ENCODE assay signal across 1 fruit fly cellular context in genomic region chr2L:15908496-15909276, dm6.
A peak's percentile ranks its signal among the peaks of the same experiment; 100 is the strongest.
TF ChIP-seq lines count a peak whose summit lies in the region.

No protein-coding gene starts in this region.

TF ChIP-seq in whole organism, embryonic, 481 proteins besides CTCF, POLR2A, EP300 and RAD21 (continued from another document and continues in another):
- TF ChIP-seq Usf (GFP tag; optimal IDR thresholded peaks at IDR 0.05; lab: Kevin White, UChicago) (no peak), CG32767 (GFP tag; IDR thresholded peaks at IDR 0.05; lab: Robert Waterston, UW) (no peak), mld (GFP tag; IDR thresholded peaks at IDR 0.05; lab: Robert Waterston, UW; ENCODE audit: partially characterized antibody) (no peak), Mrtf (GFP tag; IDR thresholded peaks at IDR 0.05; lab: Robert Waterston, UW) (no peak), schlank (tag; optimal IDR thresholded peaks at IDR 0.05; lab: Kevin White, UChicago) (no peak), jigr1 (GFP tag; IDR thresholded peaks at IDR 0.05; lab: Robert Waterston, UW) (no peak), CG10147 (GFP tag; optimal IDR thresholded peaks at IDR 0.05; lab: Kevin White, UChicago) (no peak), Doc2 (GFP tag; IDR thresholded peaks at IDR 0.05; lab: Robert Waterston, UW) (no peak), knrl (GFP tag; IDR thresholded peaks at IDR 0.05; lab: Robert Waterston, UW; ENCODE audit: partially characterized antibody) (peak; percentile 35; the same call in 1 of the 3 replicates), pnt (GFP tag; optimal IDR thresholded peaks at IDR 0.05; lab: Kevin White, UChicago) (no peak), tgo (GFP tag; IDR thresholded peaks at IDR 0.05; lab: Robert Waterston, UW) (peak; percentile 56), grau (tag; optimal IDR thresholded peaks at IDR 0.05; lab: Kevin White, UChicago) (peak; percentile 73), Neu2 (GFP tag; optimal IDR thresholded peaks at IDR 0.05; lab: Kevin White, UChicago; ENCODE audit: borderline replicate concordance) (no peak), ato (GFP tag; IDR thresholded peaks at IDR 0.05; lab: Robert Waterston, UW; ENCODE audit: partially characterized antibody) (peak; percentile 45; the same call in 1 of the 2 replicates), ci (GFP tag; IDR thresholded peaks at IDR 0.05; lab: Robert Waterston, UW) (peak; percentile 75), CG4854 (GFP tag; optimal IDR thresholded peaks at IDR 0.05; lab: Kevin White, UChicago) (no peak), Aef1 (GFP tag; IDR thresholded peaks at IDR 0.05; lab: Robert Waterston, UW) (peak; percentile 56), CG10654 (GFP tag; optimal IDR thresholded peaks at IDR 0.05; lab: Kevin White, UChicago) (no peak), CG11504 (tag; optimal IDR thresholded peaks at IDR 0.05; lab: Kevin White, UChicago) (peak; percentile 74), CG4404 (GFP tag; IDR thresholded peaks at IDR 0.05; lab: Robert Waterston, UW) (no peak), Hr78 (GFP tag; optimal IDR thresholded peaks at IDR 0.05; lab: Kevin White, UChicago) (peak in 1 of 2 experiments; percentile 95), CG17912 (GFP tag; optimal IDR thresholded peaks at IDR 0.05; lab: Kevin White, UChicago) (peak; percentile 19), CG6765 (GFP tag; optimal IDR thresholded peaks at IDR 0.05; lab: Kevin White, UChicago) (no peak), Hr3 (GFP tag; optimal IDR thresholded peaks at IDR 0.05; lab: Kevin White, UChicago) (peak; percentile 86), inv (GFP tag; IDR thresholded peaks at IDR 0.05; lab: Robert Waterston, UW; ENCODE audit: partially characterized antibody) (no peak), CG12219 (GFP tag; optimal IDR thresholded peaks at IDR 0.05; lab: Kevin White, UChicago) (no peak), mam (GFP tag; optimal IDR thresholded peaks at IDR 0.05; lab: Kevin White, UChicago) (no peak), dm (GFP tag; optimal IDR thresholded peaks at IDR 0.05; lab: Kevin White, UChicago) (peak; percentile 12), Dref (GFP tag; IDR thresholded peaks at IDR 0.05; lab: Robert Waterston, UW) (no peak), CG1832 (GFP tag; optimal IDR thresholded peaks at IDR 0.05; lab: Kevin White, UChicago) (peak; percentile 44), CG15011 (GFP tag; optimal IDR thresholded peaks at IDR 0.05; lab: Kevin White, UChicago) (no peak), HmgD (GFP tag; optimal IDR thresholded peaks at IDR 0.05; lab: Kevin White, UChicago) (peak; percentile 50), Hr51 (GFP tag; optimal IDR thresholded peaks at IDR 0.05; lab: Kevin White, UChicago) (peak in 1 of 2 experiments; percentile 86), repo (GFP tag; optimal IDR thresholded peaks at IDR 0.05; lab: Kevin White, UChicago) (no peak), CG4707 (GFP tag; optimal IDR thresholded peaks at IDR 0.05; lab: Kevin White, UChicago) (no peak), CG12659 (GFP tag; optimal IDR thresholded peaks at IDR 0.05; lab: Kevin White, UChicago) (peak; percentile 44), nmo (GFP tag; optimal IDR thresholded peaks at IDR 0.05; lab: Kevin White, UChicago) (peak; percentile 77), CG3407 (GFP tag; optimal IDR thresholded peaks at IDR 0.05; lab: Kevin White, UChicago) (peak; percentile 21), mirr (GFP tag; optimal IDR thresholded peaks at IDR 0.05; lab: Kevin White, UChicago) (peak; percentile 82), Eip74EF (GFP tag; optimal IDR thresholded peaks at IDR 0.05; lab: Kevin White, UChicago) (peak in 1 of 2 experiments; percentile 99), CG2129 (GFP tag; IDR thresholded peaks at IDR 0.05; lab: Robert Waterston, UW; ENCODE audit: partially characterized antibody) (no peak), CG3065 (GFP tag; optimal IDR thresholded peaks at IDR 0.05; lab: Kevin White, UChicago) (no peak), chif (GFP tag; optimal IDR thresholded peaks at IDR 0.05; lab: Kevin White, UChicago) (no peak), unpg (GFP tag; optimal IDR thresholded peaks at IDR 0.05; lab: Kevin White, UChicago) (peak; percentile 72), CG14667 (GFP tag; IDR thresholded peaks at IDR 0.05; lab: Robert Waterston, UW) (no peak), Ssrp (tag; optimal IDR thresholded peaks at IDR 0.05; lab: Kevin White, UChicago) (peak; percentile 73), NFAT (GFP tag; IDR thresholded peaks at IDR 0.05; lab: Robert Waterston, UW) (no peak), Lhr (GFP tag; optimal IDR thresholded peaks at IDR 0.05; lab: Kevin White, UChicago) (peak; percentile 58), CG8765 (GFP tag; IDR thresholded peaks at IDR 0.05; lab: Robert Waterston, UW) (no peak), CG30403 (GFP tag; optimal IDR thresholded peaks at IDR 0.05; lab: Kevin White, UChicago) (peak; percentile 12), CG31388 (GFP tag; optimal IDR thresholded peaks at IDR 0.05; lab: Kevin White, UChicago) (no peak), trem (tag; optimal IDR thresholded peaks at IDR 0.05; lab: Kevin White, UChicago) (peak; percentile 25), tap (tag; optimal IDR thresholded peaks at IDR 0.05; lab: Kevin White, UChicago) (no peak), CG12942 (GFP tag; optimal IDR thresholded peaks at IDR 0.05; lab: Kevin White, UChicago) (no peak), crp (GFP tag; optimal IDR thresholded peaks at IDR 0.05; lab: Kevin White, UChicago) (peak in 1 of 2 experiments; percentile 45), CG12391 (tag; optimal IDR thresholded peaks at IDR 0.05; lab: Kevin White, UChicago) (peak; percentile 67), CG10274 (GFP tag; optimal IDR thresholded peaks at IDR 0.05; lab: Kevin White, UChicago) (no peak), sc (optimal IDR thresholded peaks at IDR 0.05; lab: Kevin White, UChicago) (no peak), sc (GFP tag; optimal IDR thresholded peaks at IDR 0.05; lab: Kevin White, UChicago) (peak; percentile 38), tx (GFP tag; optimal IDR thresholded peaks at IDR 0.05; lab: Kevin White, UChicago) (no peak), Dek (tag; optimal IDR thresholded peaks at IDR 0.05; lab: Kevin White, UChicago) (peak; percentile 42), CG30431 (GFP tag; optimal IDR thresholded peaks at IDR 0.05; lab: Kevin White, UChicago) (peak; percentile 53), CG7987 (GFP tag; optimal IDR thresholded peaks at IDR 0.05; lab: Kevin White, UChicago) (peak; percentile 48), MBD-R2 (GFP tag; IDR thresholded peaks at IDR 0.05; lab: Robert Waterston, UW) (no peak), CG2875 (GFP tag; optimal IDR thresholded peaks at IDR 0.05; lab: Kevin White, UChicago) (peak; percentile 38), Fer3 (tag; optimal IDR thresholded peaks at IDR 0.05; lab: Kevin White, UChicago) (peak; percentile 36), Atf-2 (GFP tag; optimal IDR thresholded peaks at IDR 0.05; lab: Kevin White, UChicago) (no peak), CG1792 (GFP tag; optimal IDR thresholded peaks at IDR 0.05; lab: Kevin White, UChicago) (no peak), CG14014 (GFP tag; IDR thresholded peaks at IDR 0.05; lab: Robert Waterston, UW) (no peak; the same call in 1 of the 2 replicates), Optix (GFP tag; IDR thresholded peaks at IDR 0.05; lab: Robert Waterston, UW) (no peak), CG17568 (GFP tag; optimal IDR thresholded peaks at IDR 0.05; lab: Kevin White, UChicago) (peak; percentile 42), wdn (GFP tag; IDR thresholded peaks at IDR 0.05; lab: Robert Waterston, UW) (no peak), CG31365 (tag; optimal IDR thresholded peaks at IDR 0.05; lab: Kevin White, UChicago) (no peak), CG8478 (optimal IDR thresholded peaks at IDR 0.05; lab: Kevin White, UChicago) (no peak), Rx (GFP tag; IDR thresholded peaks at IDR 0.05; lab: Robert Waterston, UW) (no peak), ham (GFP tag; IDR thresholded peaks at IDR 0.05; lab: Robert Waterston, UW) (no peak), Bgb (GFP tag; IDR thresholded peaks at IDR 0.05; lab: Robert Waterston, UW; ENCODE audit: partially characterized antibody) (peak; percentile 29; the same call in 1 of the 2 replicates), run (tag; optimal IDR thresholded peaks at IDR 0.05; lab: Kevin White, UChicago) (peak; percentile 47), pros (GFP tag; optimal IDR thresholded peaks at IDR 0.05; lab: Kevin White, UChicago) (peak; percentile 84), CG17829 (tag; optimal IDR thresholded peaks at IDR 0.05; lab: Kevin White, UChicago) (peak; percentile 71), H15 (GFP tag; IDR thresholded peaks at IDR 0.05; lab: Robert Waterston, UW) (no peak), nau (GFP tag; optimal IDR thresholded peaks at IDR 0.05; lab: Kevin White, UChicago) (peak; percentile 8), Dbx (GFP tag; IDR thresholded peaks at IDR 0.05; lab: Robert Waterston, UW) (peak; percentile 48; the same call in 1 of the 3 replicates), gro (GFP tag; optimal IDR thresholded peaks at IDR 0.05; lab: Kevin White, UChicago) (peak; percentile 60), pan (optimal IDR thresholded peaks at IDR 0.05; lab: Kevin White, UChicago) (no peak), pan (GFP tag; optimal IDR thresholded peaks at IDR 0.05 in 1 of 2, IDR thresholded peaks at IDR 0.05 in 1 of 2) (peak in 1 of 2 experiments; percentile 62), ERR (GFP tag; optimal IDR thresholded peaks at IDR 0.05; lab: Kevin White, UChicago) (no peak), CG3838 (GFP tag; optimal IDR thresholded peaks at IDR 0.05; lab: Kevin White, UChicago) (no peak), Drgx (GFP tag; IDR thresholded peaks at IDR 0.05; lab: Robert Waterston, UW) (no peak), CG4360 (GFP tag; IDR thresholded peaks at IDR 0.05; lab: Robert Waterston, UW) (no peak), h (optimal IDR thresholded peaks at IDR 0.05; lab: Kevin White, UChicago) (no peak), eyg (GFP tag; optimal IDR thresholded peaks at IDR 0.05; lab: Kevin White, UChicago) (no peak), vvl (GFP tag; IDR thresholded peaks at IDR 0.05; lab: Robert Waterston, UW) (peak; percentile 74), HmgZ (tag; optimal IDR thresholded peaks at IDR 0.05; lab: Kevin White, UChicago) (peak; percentile 61), pzg (GFP tag; optimal IDR thresholded peaks at IDR 0.05; lab: Kevin White, UChicago) (no peak), ab (GFP tag; optimal IDR thresholded peaks at IDR 0.05; lab: Kevin White, UChicago) (no peak), odd (GFP tag; optimal IDR thresholded peaks at IDR 0.05; lab: Kevin White, UChicago) (peak; percentile 20), CG15514 (GFP tag; optimal IDR thresholded peaks at IDR 0.05; lab: Kevin White, UChicago) (peak; percentile 4), br (optimal IDR thresholded peaks at IDR 0.05; lab: Kevin White, UChicago) (no peak), hb (GFP tag; IDR thresholded peaks at IDR 0.05; lab: Robert Waterston, UW; ENCODE audit: partially characterized antibody) (no peak), HHEX (GFP tag; optimal IDR thresholded peaks at IDR 0.05; lab: Kevin White, UChicago) (peak; percentile 12), C15 (GFP tag; IDR thresholded peaks at IDR 0.05; lab: Robert Waterston, UW) (no peak), pum (GFP tag; optimal IDR thresholded peaks at IDR 0.05; lab: Kevin White, UChicago) (no peak), CG9437 (GFP tag; optimal IDR thresholded peaks at IDR 0.05; lab: Kevin White, UChicago) (peak; percentile 79), Oli (tag; optimal IDR thresholded peaks at IDR 0.05; lab: Kevin White, UChicago) (peak; percentile 75), sd (tag; optimal IDR thresholded peaks at IDR 0.05; lab: Kevin White, UChicago) (peak; percentile 91), HLH3B (GFP tag; IDR thresholded peaks at IDR 0.05; lab: Robert Waterston, UW) (no peak), CG8944 (GFP tag; optimal IDR thresholded peaks at IDR 0.05; lab: Kevin White, UChicago) (no peak), otp (GFP tag; IDR thresholded peaks at IDR 0.05; lab: Robert Waterston, UW) (no peak), CG1602 (GFP tag; optimal IDR thresholded peaks at IDR 0.05; lab: Kevin White, UChicago) (peak; percentile 37), Hr39 (optimal IDR thresholded peaks at IDR 0.05; lab: Kevin White, UChicago) (no peak), CG18599 (GFP tag; optimal IDR thresholded peaks at IDR 0.05; lab: Kevin White, UChicago) (peak; percentile 43), CG14965 (GFP tag; optimal IDR thresholded peaks at IDR 0.05; lab: Kevin White, UChicago; ENCODE audit: borderline replicate concordance) (no peak), CG10431 (GFP tag; optimal IDR thresholded peaks at IDR 0.05; lab: Kevin White, UChicago) (peak; percentile 84), zen2 (GFP tag; IDR thresholded peaks at IDR 0.05; lab: Robert Waterston, UW; ENCODE audit: partially characterized antibody) (no peak), Rfx (GFP tag; IDR thresholded peaks at IDR 0.05; lab: Robert Waterston, UW) (peak; percentile 53; the same call in 1 of the 2 replicates), CG9215 (GFP tag; IDR thresholded peaks at IDR 0.05; lab: Robert Waterston, UW) (no peak), CG6683 (GFP tag; optimal IDR thresholded peaks at IDR 0.05; lab: Kevin White, UChicago) (peak; percentile 9), CG10565 (GFP tag; optimal IDR thresholded peaks at IDR 0.05; lab: Kevin White, UChicago) (no peak), CG13123 (GFP tag; optimal IDR thresholded peaks at IDR 0.05; lab: Kevin White, UChicago) (no peak), Poxn (GFP tag; IDR thresholded peaks at IDR 0.05; lab: Robert Waterston, UW) (no peak), gfzf (GFP tag; optimal IDR thresholded peaks at IDR 0.05; lab: Kevin White, UChicago) (no peak), jumu (GFP tag; optimal IDR thresholded peaks at IDR 0.05; lab: Kevin White, UChicago) (no peak), Nf-YB (GFP tag; optimal IDR thresholded peaks at IDR 0.05; lab: Kevin White, UChicago) (peak; percentile 4), jing (GFP tag; optimal IDR thresholded peaks at IDR 0.05; lab: Kevin White, UChicago) (no peak), D19B (GFP tag; optimal IDR thresholded peaks at IDR 0.05; lab: Kevin White, UChicago) (no peak), CG14860 (GFP tag; IDR thresholded peaks at IDR 0.05; lab: Robert Waterston, UW; ENCODE audit: partially characterized antibody) (0 out of 3 replicates have a peak, but pooled peaks have one; percentile 8), esg (GFP tag; conservative IDR thresholded peaks at IDR 0.05; lab: Robert Waterston, UW) (0 out of 2 replicates have a peak, but pooled peaks have one; percentile 4), E2f1 (GFP tag; IDR thresholded peaks at IDR 0.05; lab: Robert Waterston, UW) (peak; percentile 24; the same call in 1 of the 2 replicates), D (optimal IDR thresholded peaks at IDR 0.05; lab: Kevin White, UChicago) (no peak), D (GFP tag; optimal IDR thresholded peaks at IDR 0.05; lab: Kevin White, UChicago) (peak; percentile 37), rib (GFP tag; IDR thresholded peaks at IDR 0.05; lab: Robert Waterston, UW) (0 out of 2 replicates have a peak, but pooled peaks have one; percentile 22), fd96Cb (tag; optimal IDR thresholded peaks at IDR 0.05; lab: Kevin White, UChicago) (peak; percentile 74)
